Worm (Caenorhabditis elegans) whole organism, early embryonic: ENCODE measurements around the gene ldh-1.

Source experiments
- B0310.2 ChIP-seq: sonication (generic microtip); optimal IDR thresholded peaks from 2 replicates; lab custom pipeline; 2016; ENCODE audit warnings: mild to moderate bottlenecking, missing genetic modification characterization, missing compliant biosample characterization
- F13C5.2 ChIP-seq: sonication (generic microtip); optimal IDR thresholded peaks from 2 replicates; lab custom pipeline; 2017; ENCODE audit warnings: mild to moderate bottlenecking, missing genetic modification characterization, inconsistent platforms, missing compliant biosample characterization
- aly-1 ChIP-seq: sonication (generic microtip); optimal IDR thresholded peaks from 2 replicates; lab custom pipeline; 2016; ENCODE audit warnings: missing genetic modification characterization, missing compliant biosample characterization
- ama-1 ChIP-seq: fragments of 150-350 bp; optimal IDR thresholded peaks from 2 replicates; lab custom pipeline; 2014
- ceh-36 ChIP-seq: sonication (generic microtip); optimal IDR thresholded peaks from 2 replicates; lab custom pipeline; 2016; ENCODE audit warnings: missing genetic modification characterization, inconsistent platforms, missing compliant biosample characterization
- flt-1 ChIP-seq: fragments of 200-800 bp; sonication (Bioruptor generic); IDR thresholded peaks from 2 replicates; pipeline ENCODE4 v1.3.6; 2022; ENCODE audit warnings: missing genetic modification characterization, missing compliant biosample characterization
- hmbx-1 ChIP-seq: sonication (generic microtip); optimal IDR thresholded peaks from 2 replicates; lab custom pipeline; 2016; ENCODE audit warnings: mild to moderate bottlenecking, missing genetic modification characterization, missing compliant biosample characterization
- hmg-4 ChIP-seq: fragments of 200-800 bp; sonication (Bioruptor generic); optimal IDR thresholded peaks from 2 replicates; lab custom pipeline; 2018; ENCODE audit warnings: mild to moderate bottlenecking, missing genetic modification characterization, missing compliant biosample characterization
- hnd-1 ChIP-seq: sonication (generic microtip); optimal IDR thresholded peaks from 2 replicates; lab custom pipeline; 2016; ENCODE audit warnings: missing genetic modification characterization, missing compliant biosample characterization
- pes-1 ChIP-seq: fragments of 200-800 bp; sonication (Bioruptor generic); IDR thresholded peaks from 2 replicates; pipeline ENCODE4 v1.3.6; 2022; ENCODE audit warnings: missing genetic modification reagents, missing genetic modification characterization, missing compliant biosample characterization
- scrt-1 ChIP-seq: fragments of 200-800 bp; sonication (Bioruptor generic); IDR thresholded peaks from 2 replicates; pipeline ENCODE4 v1.3.6; 2022; ENCODE audit warnings: missing genetic modification characterization, missing compliant biosample characterization
- tbx-11 ChIP-seq: fragments of 200-800 bp; sonication (Bioruptor generic); IDR thresholded peaks from 2 replicates; pipeline ENCODE4 v1.3.6; 2022; ENCODE audit warnings: missing genetic modification characterization, missing compliant biosample characterization
- tbx-37 ChIP-seq: fragments of 200-800 bp; sonication (Bioruptor generic); conservative IDR thresholded peaks from 2 replicates; pipeline ENCODE4 v1.3.6; 2022; ENCODE audit warnings: missing genetic modification reagents, missing genetic modification characterization, missing compliant biosample characterization
- tra-4 ChIP-seq: sonication (generic microtip); optimal IDR thresholded peaks from 2 replicates; lab custom pipeline; 2017; ENCODE audit warnings: missing genetic modification characterization, missing compliant biosample characterization

DNA sequence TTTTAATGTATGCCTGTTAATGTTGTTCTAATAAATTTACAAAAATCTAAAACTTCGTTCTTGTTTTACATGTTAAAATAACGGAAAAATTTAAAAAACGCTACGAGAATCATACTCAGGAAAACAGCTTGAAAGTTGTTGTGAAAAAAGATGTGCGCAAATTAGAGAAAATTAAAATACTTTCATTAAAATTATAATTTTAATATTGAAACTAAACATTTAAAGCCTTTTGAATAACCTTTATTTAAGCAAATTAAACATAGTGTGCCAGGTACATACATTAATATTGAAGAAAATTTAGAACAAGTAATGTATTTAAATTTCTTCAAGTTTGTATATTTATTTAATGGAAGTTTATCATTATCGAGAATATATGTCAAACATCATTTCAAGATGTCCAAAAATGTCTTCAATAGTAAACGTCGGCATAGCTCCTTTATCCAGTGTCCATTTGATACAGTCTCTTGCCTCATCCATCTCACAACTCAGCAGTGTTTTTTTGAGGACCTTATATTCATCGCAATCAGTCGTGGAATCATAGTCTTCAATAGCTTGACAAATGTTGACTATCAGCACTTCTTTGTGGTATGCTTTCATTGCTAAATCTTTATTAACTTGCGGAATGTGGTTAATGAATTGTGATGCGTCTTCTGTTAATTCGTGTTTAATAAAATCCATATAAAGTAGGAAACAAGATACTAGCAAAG lies 38.0 kb downstream of the ldh-1 start:
- TF ChIP-seq ama-1 (lab: Kevin White, UChicago): no peak
- TF ChIP-seq flt-1 (GFP tag; lab: Robert Waterston, UW): no peak
- no peak for TF ChIP-seq scrt-1 (GFP tag; lab: Robert Waterston, UW)
- TF ChIP-seq F13C5.2 (tag; lab: Kevin White, UChicago): no peak
- no peak for TF ChIP-seq B0310.2 (tag; lab: Kevin White, UChicago)
- no peak for TF ChIP-seq ceh-36 (tag; lab: Kevin White, UChicago)
- TF ChIP-seq hmg-4 (GFP tag; lab: Kevin White, UChicago): no peak
- TF ChIP-seq tbx-37 (GFP tag; lab: Robert Waterston, UW): no peak
- no peak for TF ChIP-seq hmbx-1
- TF ChIP-seq tra-4 (tag; lab: Kevin White, UChicago): no peak
- no peak for TF ChIP-seq tbx-11 (GFP tag; lab: Robert Waterston, UW)
- TF ChIP-seq hnd-1 (tag; lab: Kevin White, UChicago): no peak
- TF ChIP-seq pes-1 (GFP tag; lab: Robert Waterston, UW): no peak
- TF ChIP-seq aly-1: no peak
